Worm (Caenorhabditis elegans) whole organism, L3 larva: Measurements from ENCODE around the gene idhg-1.

Experiments
- elt-1 ChIP-seq: fragments of 150-350 bp; optimal IDR thresholded peaks from 2 replicates; lab custom pipeline; 2014; ENCODE audit warnings: missing biosample characterization, missing genetic modification characterization
- elt-3 ChIP-seq, 3 experiments: fragments of 150-350 bp in 1 of 3; sonication (generic microtip) in 2 of 3; optimal IDR thresholded peaks; 2 replicates in 2 of 3; 4 replicates in 1 of 3; lab custom pipeline; 2014 to 2017; ENCODE audit warnings: missing biosample characterization in 3 of 3, missing genetic modification characterization in 3 of 3
- jun-1 ChIP-seq: fragments of 150-350 bp; optimal IDR thresholded peaks from 2 replicates; lab custom pipeline; 2014; ENCODE audit warnings: missing biosample characterization, missing genetic modification reagents, missing genetic modification characterization
- lin-15B ChIP-seq: fragments of 150-350 bp; optimal IDR thresholded peaks from 2 replicates; lab custom pipeline; 2014; ENCODE audit warnings: missing biosample characterization, missing genetic modification characterization
- mml-1 ChIP-seq: fragments of 150-350 bp; sonication (generic microtip); optimal IDR thresholded peaks from 3 replicates; lab custom pipeline; 2014; ENCODE audit warnings: missing biosample characterization, missing genetic modification characterization
- nfya-1 ChIP-seq: sonication (generic microtip); optimal IDR thresholded peaks from 2 replicates; lab custom pipeline; 2017; ENCODE audit warnings: missing genetic modification characterization, mild to moderate bottlenecking, missing compliant biosample characterization, antibody characterized with exemption, moderate library complexity; ENCODE audit not compliant: insufficient read depth
- nhr-11 ChIP-seq: fragments of 150-350 bp; optimal IDR thresholded peaks from 2 replicates; lab custom pipeline; 2014; ENCODE audit warnings: missing biosample characterization, missing genetic modification characterization
- snpc-4 ChIP-seq: fragments of 150-350 bp; optimal IDR thresholded peaks from 2 replicates; lab custom pipeline; 2014; ENCODE audit warnings: missing biosample characterization, missing genetic modification characterization
- tbx-2 ChIP-seq: sonication (generic microtip); optimal IDR thresholded peaks from 2 replicates; lab custom pipeline; 2016; ENCODE audit warnings: mild to moderate bottlenecking, missing genetic modification characterization, missing compliant biosample characterization
- unc-62 ChIP-seq: fragments of 150-350 bp; sonication (generic microtip); optimal IDR thresholded peaks from 4 replicates; lab custom pipeline; 2014; ENCODE audit warnings: missing biosample characterization, missing genetic modification reagents, missing genetic modification characterization

- no peak for TF ChIP-seq nhr-11 (tag; lab: Kevin White, UChicago)
- TF ChIP-seq snpc-4 (tag; lab: Kevin White, UChicago): no peak
- no peak for TF ChIP-seq tbx-2 (tag; lab: Kevin White, UChicago)
- no peak for TF ChIP-seq jun-1 (tag; lab: Kevin White, UChicago)
- no peak for TF ChIP-seq lin-15B (tag; lab: Kevin White, UChicago)
- TF ChIP-seq nfya-1 (tag; lab: Kevin White, UChicago): no peak
- no peak for TF ChIP-seq elt-1
- no peak for TF ChIP-seq mml-1 (tag; lab: Kevin White, UChicago)
- no peak for TF ChIP-seq elt-3 (tag; optimal IDR thresholded peaks at IDR 0.05; lab: Kevin White, UChicago)
- no peak for TF ChIP-seq unc-62
Observed at ce11 chrIII:4553316-4553715, 15.3 kb upstream of the idhg-1 start, which contains the start of gene imph-1.
